Worm (Caenorhabditis elegans) whole organism, L2 larva: ENCODE measurements around the gene H29C22.1.

Experiments used
- lin-39 ChIP-seq: fragments of 150-350 bp; optimal IDR thresholded peaks from 2 replicates; lab custom pipeline; 2014; ENCODE audit warnings: missing biosample characterization, missing genetic modification reagents, missing genetic modification characterization
- snpc-4 ChIP-seq: fragments of 150-350 bp; optimal IDR thresholded peaks from 2 replicates; lab custom pipeline; 2014; ENCODE audit warnings: missing biosample characterization, missing genetic modification characterization

- TF ChIP-seq snpc-4 (tag; lab: Kevin White, UChicago) (no peak), lin-39 (no peak)
Observed at ce11 chrX:9270753-9271152, 40.4 kb downstream of the H29C22.1 start, which contains the start of gene B0416.5.
